Fruit fly (Drosophila melanogaster) whole organism: ENCODE results near the gene Acp26Aa.

ENCODE experiments used
- CG8478 ChIP-seq: fragments of >200 bp; optimal IDR thresholded peaks from 2 replicates; lab custom pipeline; 2018; ENCODE audit warnings: inconsistent platforms
- Dll ChIP-seq: fragments of >200 bp; optimal IDR thresholded peaks from 2 replicates; lab custom pipeline; 2017
- EcR ChIP-seq, 2 experiments: fragments of >200 bp; optimal IDR thresholded peaks; 2 replicates each; lab custom pipeline; 2017; ENCODE audit warnings: missing biosample characterization in 2 of 2, missing genetic modification characterization in 2 of 2, missing genetic modification reagents in 2 of 2
- pan ChIP-seq: fragments of >200 bp; optimal IDR thresholded peaks from 2 replicates; lab custom pipeline; 2017
- psq ChIP-seq: fragments of >200 bp; optimal IDR thresholded peaks from 2 replicates; lab custom pipeline; 2017
- usp ChIP-seq: fragments of >200 bp; optimal IDR thresholded peaks from 2 replicates; lab custom pipeline; 2017; ENCODE audit warnings: missing biosample characterization, missing genetic modification characterization, mixed read lengths

Gene Acp26Aa

dm6 chr2L:5893796-5894195 lies at the start of gene Acp26Aa:
Gene Acp26Aa (minus strand): TSS chr2L:5893896.
- no peak for TF ChIP-seq psq (lab: Kevin White, UChicago)
- no peak for TF ChIP-seq Dll (lab: Kevin White, UChicago)
- no peak for TF ChIP-seq usp (GFP tag; lab: Kevin White, UChicago)
- TF ChIP-seq CG8478 (lab: Kevin White, UChicago): no peak
- no peak for TF ChIP-seq pan (lab: Kevin White, UChicago)
- TF ChIP-seq EcR (GFP tag; optimal IDR thresholded peaks at IDR 0.05; lab: Kevin White, UChicago): no peak

- TF ChIP-seq pan (lab: Kevin White, UChicago) (no peak), CG8478 (lab: Kevin White, UChicago) (no peak), usp (GFP tag; lab: Kevin White, UChicago) (no peak), psq (lab: Kevin White, UChicago) (no peak), EcR (GFP tag; optimal IDR thresholded peaks at IDR 0.05; lab: Kevin White, UChicago) (no peak), Dll (lab: Kevin White, UChicago) (no peak)
Measured at dm6 chr2L:5927363-5927762, 33.7 kb upstream of the Acp26Aa start.

dm6 chr2L:5925637-5926036 lies 31.9 kb upstream of the Acp26Aa start, which contains the start of gene dsf:
Gene dsf (plus strand): TSS chr2L:5925937.
- TF ChIP-seq psq (lab: Kevin White, UChicago): no peak

- TF ChIP-seq EcR (GFP tag; optimal IDR thresholded peaks at IDR 0.05; lab: Kevin White, UChicago) (no peak), psq (lab: Kevin White, UChicago) (no peak), usp (GFP tag; lab: Kevin White, UChicago) (no peak), Dll (lab: Kevin White, UChicago) (no peak), CG8478 (lab: Kevin White, UChicago) (no peak), pan (lab: Kevin White, UChicago) (no peak)
Measured at dm6 chr2L:5925164-5925563, 31.5 kb upstream of the Acp26Aa start.

- no peak for TF ChIP-seq psq (lab: Kevin White, UChicago)
- no peak for TF ChIP-seq EcR (GFP tag; optimal IDR thresholded peaks at IDR 0.05; lab: Kevin White, UChicago)
- no peak for TF ChIP-seq usp (GFP tag; lab: Kevin White, UChicago)
- TF ChIP-seq pan (lab: Kevin White, UChicago): no peak
- no peak for TF ChIP-seq CG8478 (lab: Kevin White, UChicago)
- no peak for TF ChIP-seq Dll (lab: Kevin White, UChicago)
Measured at dm6 chr2L:5923603-5924138, 30.0 kb upstream of the Acp26Aa start, which contains the start of gene CG9016. Gene CG9016 (minus strand): TSS chr2L:5923653.

- TF ChIP-seq pan (lab: Kevin White, UChicago) (no peak), Dll (lab: Kevin White, UChicago) (no peak), psq (lab: Kevin White, UChicago) (no peak), CG8478 (lab: Kevin White, UChicago) (no peak), EcR (GFP tag; optimal IDR thresholded peaks at IDR 0.05; lab: Kevin White, UChicago) (no peak), usp (GFP tag; lab: Kevin White, UChicago) (no peak)
Measured at dm6 chr2L:5910189-5910588, 16.5 kb upstream of the Acp26Aa start, which contains the start of gene CG14000. Gene CG14000 (minus strand): TSS chr2L:5910289.

dm6 chr2L:5906893-5907850 lies 13.5 kb upstream of the Acp26Aa start, which contains the start of gene bchs:
Gene bchs (plus strand): TSS chr2L:5907169.
- TF ChIP-seq pan (lab: Kevin White, UChicago) (no peak), CG8478 (lab: Kevin White, UChicago) (no peak), Dll (lab: Kevin White, UChicago) (peak; percentile 76), EcR (GFP tag; optimal IDR thresholded peaks at IDR 0.05; lab: Kevin White, UChicago) (no peak), usp (GFP tag; lab: Kevin White, UChicago) (no peak), psq (lab: Kevin White, UChicago) (peak; percentile 42)

- no peak for TF ChIP-seq Dll (lab: Kevin White, UChicago)
- TF ChIP-seq usp (GFP tag; lab: Kevin White, UChicago): no peak
- no peak for TF ChIP-seq psq (lab: Kevin White, UChicago)
- no peak for TF ChIP-seq pan (lab: Kevin White, UChicago)
- no peak for TF ChIP-seq EcR (GFP tag; optimal IDR thresholded peaks at IDR 0.05; lab: Kevin White, UChicago)
- no peak for TF ChIP-seq CG8478 (lab: Kevin White, UChicago)
Measured at dm6 chr2L:5904585-5904984, 10.9 kb upstream of the Acp26Aa start, which contains the start of gene CG9021. Gene CG9021 (minus strand): TSS chr2L:5904689.

- no peak for TF ChIP-seq EcR (GFP tag; optimal IDR thresholded peaks at IDR 0.05; lab: Kevin White, UChicago)
- no peak for TF ChIP-seq CG8478 (lab: Kevin White, UChicago)
- TF ChIP-seq Dll (lab: Kevin White, UChicago): no peak
- TF ChIP-seq usp (GFP tag; lab: Kevin White, UChicago): no peak
- TF ChIP-seq psq (lab: Kevin White, UChicago): no peak
- no peak for TF ChIP-seq pan (lab: Kevin White, UChicago)
Measured at dm6 chr2L:5902898-5903297, 9.2 kb upstream of the Acp26Aa start.

- TF ChIP-seq Dll (lab: Kevin White, UChicago) (no peak), pan (lab: Kevin White, UChicago) (no peak), usp (GFP tag; lab: Kevin White, UChicago) (no peak), CG8478 (lab: Kevin White, UChicago) (no peak), psq (lab: Kevin White, UChicago) (no peak), EcR (GFP tag; optimal IDR thresholded peaks at IDR 0.05; lab: Kevin White, UChicago) (no peak)
Measured at dm6 chr2L:5901553-5901952, 7.9 kb upstream of the Acp26Aa start.
